Fruit fly (Drosophila melanogaster) whole organism, adult: ENCODE results near the gene CG6171.

Experiments
- CG11617 ChIP-seq: fragments of 200-800 bp; sonication (Bioruptor generic); optimal IDR thresholded peaks from 2 replicates; lab custom pipeline; 2017; ENCODE audit warnings: mild to moderate bottlenecking, missing biosample characterization, missing genetic modification reagents, missing genetic modification characterization
- CG12768 ChIP-seq: fragments of 200-800 bp; sonication (Bioruptor generic); optimal IDR thresholded peaks from 2 replicates; lab custom pipeline; 2017; ENCODE audit warnings: missing biosample characterization, missing genetic modification characterization, mild to moderate bottlenecking, moderate library complexity, missing genetic modification reagents
- CG14711 ChIP-seq: fragments of 200-800 bp; sonication (Bioruptor generic); optimal IDR thresholded peaks from 2 replicates; lab custom pipeline; 2018; ENCODE audit warnings: missing biosample characterization, mild to moderate bottlenecking, missing genetic modification characterization, moderate library complexity
- CG1620 ChIP-seq: fragments of 200-800 bp; sonication (Bioruptor generic); optimal IDR thresholded peaks from 2 replicates; lab custom pipeline; 2016; ENCODE audit warnings: missing biosample characterization, missing genetic modification characterization
- CG33017 ChIP-seq: fragments of 200-800 bp; sonication (Bioruptor generic); optimal IDR thresholded peaks from 2 replicates; lab custom pipeline; 2018; ENCODE audit warnings: missing biosample characterization, mild to moderate bottlenecking, missing genetic modification characterization, moderate library complexity
- CG5204 ChIP-seq: fragments of 200-800 bp; sonication (Bioruptor generic); optimal IDR thresholded peaks from 2 replicates; lab custom pipeline; 2016; ENCODE audit warnings: missing biosample characterization, missing genetic modification characterization
- CG7045 ChIP-seq: fragments of 200-800 bp; sonication (Bioruptor generic); optimal IDR thresholded peaks from 2 replicates; lab custom pipeline; 2017; ENCODE audit warnings: missing biosample characterization, mild to moderate bottlenecking, missing genetic modification characterization
- CG7101 ChIP-seq: fragments of 200-800 bp; sonication (Bioruptor generic); optimal IDR thresholded peaks from 2 replicates; lab custom pipeline; 2018; ENCODE audit warnings: missing biosample characterization, mild to moderate bottlenecking, missing genetic modification characterization, moderate library complexity
- Clk ChIP-seq: fragments of 200-800 bp; sonication (Bioruptor generic); optimal IDR thresholded peaks from 2 replicates; lab custom pipeline; 2017; ENCODE audit warnings: missing biosample characterization, missing genetic modification characterization
- Crg-1 ChIP-seq: fragments of 200-800 bp; sonication (Bioruptor generic); optimal IDR thresholded peaks from 2 replicates; lab custom pipeline; 2016; ENCODE audit warnings: missing biosample characterization, missing genetic modification characterization
- Hr96 ChIP-seq: fragments of 200-800 bp; sonication (Bioruptor generic); optimal IDR thresholded peaks from 2 replicates; lab custom pipeline; 2016; ENCODE audit warnings: missing biosample characterization, missing genetic modification characterization
- Mnt ChIP-seq: fragments of 200-800 bp; sonication (Bioruptor generic); optimal IDR thresholded peaks from 2 replicates; lab custom pipeline; 2016; ENCODE audit warnings: missing biosample characterization, mild to moderate bottlenecking, missing genetic modification characterization
- bab1 ChIP-seq: fragments of 200-800 bp; sonication (Bioruptor generic); optimal IDR thresholded peaks from 3 replicates; lab custom pipeline; 2019; ENCODE audit warnings: missing biosample characterization, mild to moderate bottlenecking, missing genetic modification characterization, moderate library complexity
- cic ChIP-seq: fragments of 200-800 bp; sonication (Bioruptor generic); optimal IDR thresholded peaks from 2 replicates; lab custom pipeline; 2017; ENCODE audit warnings: missing biosample characterization, mild to moderate bottlenecking, missing genetic modification characterization, moderate library complexity
- cnc ChIP-seq, 2 experiments: fragments of >200 bp; optimal IDR thresholded peaks; 2 replicates each; lab custom pipeline; 2017
- kay ChIP-seq: fragments of 200-800 bp; sonication (Bioruptor generic); peaks from one replicate; lab custom pipeline; 2016; ENCODE audit warnings: missing biosample characterization, missing genetic modification characterization, borderline replicate concordance
- ovo ChIP-seq: fragments of 200-800 bp; sonication (Bioruptor generic); optimal IDR thresholded peaks from 2 replicates; lab custom pipeline; 2016; ENCODE audit warnings: missing biosample characterization, missing genetic modification characterization
- pad ChIP-seq: fragments of 200-800 bp; sonication (Bioruptor generic); optimal IDR thresholded peaks from 3 replicates; lab custom pipeline; 2017; ENCODE audit warnings: missing biosample characterization, missing genetic modification characterization, mild to moderate bottlenecking, moderate library complexity, missing genetic modification reagents
- tj ChIP-seq: fragments of 200-800 bp; sonication (Bioruptor generic); optimal IDR thresholded peaks from 3 replicates; lab custom pipeline; 2017; ENCODE audit warnings: missing biosample characterization, mild to moderate bottlenecking, missing genetic modification characterization, moderate library complexity
- toe ChIP-seq: fragments of 200-800 bp; sonication (Bioruptor generic); optimal IDR thresholded peaks from 2 replicates; lab custom pipeline; 2016; ENCODE audit warnings: missing biosample characterization, missing genetic modification characterization

The CG6171 gene

dm6 chr3R:15363608-15364007 is at the start of gene CG6171:
TSS of gene CG6171 (minus strand) at chr3R:15363857.
- TF ChIP-seq ovo (GFP tag; lab: Kevin White, UChicago) (no peak), CG14711 (tag; lab: Kevin White, UChicago) (peak; percentile 38), Mnt (GFP tag; lab: Kevin White, UChicago) (peak; percentile 9), CG1620 (GFP tag; lab: Kevin White, UChicago) (peak; percentile 41), CG7045 (no peak), CG7101 (tag; lab: Kevin White, UChicago) (peak; percentile 44), bab1 (GFP tag; lab: Kevin White, UChicago) (peak; percentile 46), Crg-1 (GFP tag; lab: Kevin White, UChicago) (peak; percentile 17)

DNA sequence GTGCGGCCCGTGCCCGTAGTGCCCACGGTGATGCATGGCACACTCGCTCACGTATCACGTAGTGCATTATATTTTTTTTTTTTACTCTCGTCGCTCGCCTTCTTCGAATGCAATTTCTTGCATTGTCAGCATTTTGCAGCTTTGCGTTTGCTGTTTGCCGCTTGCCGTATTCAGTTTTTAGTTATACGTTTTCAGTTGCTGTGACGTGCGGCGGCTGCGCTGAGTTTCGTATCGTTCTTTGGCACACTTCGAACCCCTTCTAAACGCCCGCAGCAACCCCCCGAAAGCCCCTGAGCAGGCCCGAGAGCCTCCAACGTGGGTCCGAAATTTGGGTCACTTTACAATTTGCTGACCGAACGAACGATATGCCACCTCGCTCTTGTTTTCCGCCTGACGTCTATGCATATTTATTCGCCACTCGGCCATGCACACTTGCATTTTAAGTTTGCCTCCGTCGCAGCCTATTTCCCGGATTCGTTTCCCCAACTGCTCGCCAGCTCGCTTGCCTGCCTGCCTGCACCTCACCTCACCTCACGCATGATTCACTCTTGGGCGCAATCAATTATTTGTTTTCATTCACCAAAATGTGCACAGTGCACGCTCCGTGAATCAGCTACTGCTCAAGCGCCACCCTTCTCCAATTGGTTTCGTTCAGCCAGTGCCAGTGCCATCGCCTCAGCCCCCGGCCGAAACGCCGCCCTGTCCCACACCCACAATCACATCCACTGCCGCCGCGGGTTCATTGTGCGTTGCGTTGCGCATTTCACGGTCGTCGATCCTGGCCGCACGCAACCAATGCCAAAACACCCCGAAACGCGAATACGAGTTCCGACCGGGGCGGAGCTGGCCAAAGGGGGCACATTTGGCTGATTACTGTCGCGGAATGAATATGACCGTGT is 47.3 kb upstream of the CG6171 start:
- TF ChIP-seq CG11617 = no peak
- TF ChIP-seq CG12768 = peak; percentile 65
- TF ChIP-seq pad (GFP tag; lab: Kevin White, UChicago) = no peak
- no peak for TF ChIP-seq cnc (optimal IDR thresholded peaks at IDR 0.05; lab: Kevin White, UChicago)
- TF ChIP-seq Mnt (GFP tag; lab: Kevin White, UChicago) = no peak
- TF ChIP-seq bab1 (GFP tag; lab: Kevin White, UChicago) = no peak
- TF ChIP-seq tj (GFP tag; lab: Kevin White, UChicago) = peak; percentile 99
- no peak for TF ChIP-seq CG33017 (tag; lab: Kevin White, UChicago)
- no peak for TF ChIP-seq CG14711 (tag; lab: Kevin White, UChicago)
- no peak for TF ChIP-seq CG7045
- TF ChIP-seq cic (GFP tag; lab: Kevin White, UChicago) = no peak
- no peak for TF ChIP-seq Crg-1 (GFP tag; lab: Kevin White, UChicago)
- no peak for TF ChIP-seq CG1620 (GFP tag; lab: Kevin White, UChicago)
- no peak for TF ChIP-seq Hr96
- TF ChIP-seq CG7101 (tag; lab: Kevin White, UChicago) = no peak
- TF ChIP-seq Clk (GFP tag; lab: Kevin White, UChicago) = no peak
- TF ChIP-seq CG5204 = no peak
- peak; percentile 79 for TF ChIP-seq kay (GFP tag; lab: Kevin White, UChicago)
- no peak for TF ChIP-seq toe

DNA sequence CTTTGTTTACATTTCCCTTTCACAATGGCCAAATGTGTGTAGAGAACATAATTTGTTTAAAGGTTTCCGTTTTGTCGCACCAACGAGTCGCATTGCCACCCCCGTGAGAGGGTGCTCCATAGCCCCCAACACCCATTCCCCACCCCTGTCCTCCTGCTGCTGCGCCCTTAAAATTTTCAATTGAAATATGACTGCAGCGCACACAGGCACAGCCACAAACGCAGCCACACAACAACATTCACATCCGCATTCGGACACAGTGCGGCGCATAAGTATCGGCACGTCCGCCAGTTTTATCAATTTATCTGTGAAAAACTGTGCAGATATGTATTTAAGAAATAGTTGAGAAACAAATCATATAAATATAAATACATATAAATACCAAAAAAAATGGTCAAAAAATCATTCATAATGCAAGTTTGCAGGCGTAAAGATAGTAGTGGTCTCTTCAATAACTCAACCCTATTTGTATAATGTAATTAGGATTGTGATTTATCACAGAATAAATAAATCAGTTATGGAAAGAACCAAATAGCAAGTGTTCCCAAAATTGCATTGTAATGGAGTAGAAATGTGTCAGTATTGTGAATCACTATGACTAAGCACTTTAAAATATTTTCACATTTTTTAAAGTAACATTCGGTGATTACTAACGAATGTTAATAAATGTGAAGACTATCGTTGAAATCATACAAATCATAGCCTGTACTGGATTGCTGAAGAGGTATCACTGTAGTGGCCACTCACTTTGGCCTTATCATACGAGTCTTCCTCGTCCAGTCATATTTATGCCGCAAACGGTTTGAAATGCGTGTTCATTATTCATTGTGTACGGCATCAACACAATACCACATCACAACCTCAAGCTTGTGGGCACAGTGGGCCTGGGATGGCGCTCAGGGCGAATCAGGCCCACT is 46.4 kb upstream of the CG6171 start:
- peak; percentile 65 to 67 for TF ChIP-seq cnc (optimal IDR thresholded peaks at IDR 0.05; lab: Kevin White, UChicago)
- TF ChIP-seq CG7045 = peak; percentile 26
- no peak for TF ChIP-seq Mnt (GFP tag; lab: Kevin White, UChicago)
- TF ChIP-seq cic (GFP tag; lab: Kevin White, UChicago) = no peak
- TF ChIP-seq CG5204 = peak; percentile 43
- no peak for TF ChIP-seq tj (GFP tag; lab: Kevin White, UChicago)
- TF ChIP-seq CG1620 (GFP tag; lab: Kevin White, UChicago) = peak; percentile 9

DNA sequence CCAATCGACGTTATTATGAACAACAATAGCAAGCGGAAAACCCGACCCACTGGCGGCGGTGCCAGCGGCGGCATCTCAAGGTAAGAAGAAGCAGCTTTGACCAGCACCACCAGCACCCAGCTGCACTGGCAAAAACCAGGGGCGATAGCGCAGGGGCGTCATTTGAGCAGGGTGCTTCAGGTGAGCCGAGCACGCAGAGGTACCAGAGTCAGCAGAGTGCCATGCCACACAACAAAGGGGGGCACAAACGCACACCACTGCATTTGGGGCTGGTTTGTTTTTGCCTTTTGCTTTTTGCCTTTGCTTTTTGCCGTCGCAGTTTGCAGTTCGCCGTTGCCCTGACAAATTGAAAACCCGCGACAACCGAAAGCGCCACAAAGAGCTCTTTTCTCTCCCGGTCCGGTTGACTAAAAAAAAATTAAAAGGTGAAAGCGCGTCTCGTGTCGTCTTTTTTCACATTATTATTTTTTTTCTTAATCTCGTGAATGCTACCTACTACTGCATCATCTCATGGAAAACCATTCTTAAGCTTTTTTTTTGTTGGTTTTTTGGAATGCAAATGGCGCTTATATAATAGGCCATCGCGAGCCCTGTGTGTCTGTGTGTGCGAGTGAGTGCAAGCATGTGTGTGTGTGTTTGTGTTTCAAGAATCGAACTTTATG is 45.6 kb upstream of the CG6171 start:
- TF ChIP-seq CG7101 (tag; lab: Kevin White, UChicago) (no peak), CG14711 (tag; lab: Kevin White, UChicago) (no peak), CG5204 (no peak)

- TF ChIP-seq tj (GFP tag; lab: Kevin White, UChicago) (peak; percentile 44), CG7045 (no peak), bab1 (GFP tag; lab: Kevin White, UChicago) (peak; percentile 62), ovo (GFP tag; lab: Kevin White, UChicago) (peak; percentile 38), Crg-1 (GFP tag; lab: Kevin White, UChicago) (peak; percentile 80), pad (GFP tag; lab: Kevin White, UChicago) (peak; percentile 31), toe (peak; percentile 56), Hr96 (peak; percentile 62), CG1620 (GFP tag; lab: Kevin White, UChicago) (peak; percentile 64), kay (GFP tag; lab: Kevin White, UChicago) (no peak), Clk (GFP tag; lab: Kevin White, UChicago) (no peak), Mnt (GFP tag; lab: Kevin White, UChicago) (peak; percentile 49), CG5204 (peak; percentile 29), cic (GFP tag; lab: Kevin White, UChicago) (peak; percentile 32), CG14711 (tag; lab: Kevin White, UChicago) (peak; percentile 41), cnc (optimal IDR thresholded peaks at IDR 0.05; lab: Kevin White, UChicago) (no peak), CG7101 (tag; lab: Kevin White, UChicago) (peak; percentile 57), CG11617 (peak; percentile 20), CG33017 (tag; lab: Kevin White, UChicago) (no peak)
Observed at dm6 chr3R:15408131-15408731, 44.6 kb upstream of the CG6171 start, which contains the start of gene Atx2. TSS of gene Atx2 (plus strand) at chr3R:15408423.
